Fruit fly (Drosophila melanogaster) S2 (cell line): ENCODE measurements around the gene CG3609.

Source experiments
- CG8478 ChIP-seq: fragments of >200 bp; optimal IDR thresholded peaks from 2 replicates; lab custom pipeline; 2018
- CTCF ChIP-seq, 2 experiments: fragments of >200 bp; optimal IDR thresholded peaks; 2 replicates each; lab custom pipeline; 2018

Gene CG3609

DNA sequence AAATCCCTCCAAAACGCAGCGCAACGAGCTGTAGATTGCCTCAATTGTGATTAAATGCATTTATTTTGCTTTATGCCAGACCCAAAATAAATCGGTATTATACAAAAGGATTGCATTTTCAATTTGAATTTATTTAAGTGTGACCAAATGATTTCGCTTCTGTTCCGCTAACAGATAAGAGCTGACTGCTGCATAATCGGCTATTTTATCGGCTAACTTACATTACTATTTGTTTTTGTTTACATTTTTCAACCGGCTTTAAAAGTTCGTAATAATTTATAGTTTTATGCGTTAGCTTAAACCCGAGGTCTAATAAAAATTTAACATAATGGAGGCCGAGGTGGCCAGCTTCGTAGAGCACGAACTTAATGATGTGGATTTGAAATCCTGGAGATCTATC, 8.5 kb upstream of the CG3609 start, which contains the start of gene PIG-Wa:
PIG-Wa (plus strand) TSS at position 232 of the 400 bp plus-strand sequence.
- TF ChIP-seq CTCF (optimal IDR thresholded peaks at IDR 0.05; lab: Kevin White, UChicago), result no peak

DNA sequence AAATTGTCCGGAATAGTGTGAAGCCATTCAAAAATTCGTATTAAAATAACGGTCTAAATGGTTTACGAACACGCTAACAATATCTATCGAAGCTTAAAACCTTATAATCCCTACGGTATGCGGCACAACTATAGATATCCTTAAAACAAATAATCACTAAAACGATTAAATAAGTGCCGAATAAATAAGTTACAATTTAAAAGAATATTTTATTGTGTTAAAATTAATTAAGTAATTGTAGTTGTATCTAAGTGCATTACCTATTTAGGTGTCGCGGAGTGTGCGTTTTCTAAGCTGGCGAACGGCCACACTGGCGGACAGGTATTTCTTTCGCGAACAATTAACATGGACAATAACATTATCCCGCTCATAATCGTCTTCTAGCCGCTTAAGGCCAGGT, 6.4 kb upstream of the CG3609 start, which contains the start of gene Eogt:
Eogt (plus strand) TSS at position 293 of the 400 bp plus-strand sequence.
- TF ChIP-seq CG8478 (lab: Kevin White, UChicago) (no peak), CTCF (optimal IDR thresholded peaks at IDR 0.05; lab: Kevin White, UChicago) (peak in 1 of 2 experiments; percentile 6)

DNA sequence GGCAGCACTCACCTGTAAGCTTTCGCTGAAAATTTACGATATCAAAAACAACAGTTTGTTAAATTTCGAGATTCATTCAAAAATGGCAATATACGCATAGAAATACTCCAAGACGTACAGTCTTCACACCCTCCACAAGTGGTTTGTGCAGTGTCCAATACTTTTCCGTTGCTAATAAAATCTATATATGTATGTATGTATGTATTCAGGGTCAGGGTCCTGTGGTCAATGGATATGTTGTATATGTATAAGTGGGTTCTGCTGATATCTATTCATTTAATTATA, 1.9 kb upstream of the CG3609 start:
- TF ChIP-seq CTCF (optimal IDR thresholded peaks at IDR 0.05; lab: Kevin White, UChicago) (no peak), CG8478 (lab: Kevin White, UChicago) (no peak)

DNA sequence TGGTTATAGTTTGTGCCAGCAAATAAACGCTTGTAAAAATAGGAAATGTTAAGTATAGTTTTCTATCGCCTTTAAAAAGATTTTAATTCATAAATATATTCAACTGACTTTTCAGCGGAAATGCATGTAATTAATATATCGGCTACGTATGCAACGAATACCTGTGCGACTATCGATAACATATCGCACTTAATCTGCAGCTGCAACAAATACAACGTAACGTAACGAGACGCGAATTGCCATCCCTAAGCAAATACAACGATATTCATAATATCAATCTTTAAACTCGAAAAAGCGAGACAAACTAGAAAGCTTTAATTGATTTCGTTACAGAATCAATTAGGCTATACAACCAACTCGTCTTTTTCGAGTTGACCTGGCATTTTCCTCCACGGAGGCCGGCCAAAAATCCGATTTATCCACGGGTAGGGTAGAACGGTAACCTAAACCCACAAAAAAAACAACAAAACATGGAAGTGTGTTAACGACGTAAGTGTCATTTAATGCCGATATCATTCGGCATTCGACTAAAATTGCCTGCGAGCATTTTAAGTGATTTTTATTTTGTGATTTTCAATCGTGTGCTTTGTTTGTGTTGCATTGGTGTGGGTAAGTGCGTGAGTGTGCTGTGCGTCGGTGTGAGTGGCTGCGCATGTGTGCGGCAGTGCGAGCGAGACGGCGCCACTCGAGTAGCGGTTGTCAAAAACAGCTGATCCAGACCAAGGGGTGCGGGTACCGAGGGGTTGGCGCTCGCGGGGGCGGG, 1.4 kb upstream of the CG3609 start, which contains the start of gene Atxn7:
Atxn7 (plus strand) TSS at position 187 of the 763 bp plus-strand sequence.
- TF ChIP-seq CG8478 (lab: Kevin White, UChicago), result no peak
- peak in 1 of 2 experiments; percentile 27 for TF ChIP-seq CTCF (optimal IDR thresholded peaks at IDR 0.05; lab: Kevin White, UChicago)

DNA sequence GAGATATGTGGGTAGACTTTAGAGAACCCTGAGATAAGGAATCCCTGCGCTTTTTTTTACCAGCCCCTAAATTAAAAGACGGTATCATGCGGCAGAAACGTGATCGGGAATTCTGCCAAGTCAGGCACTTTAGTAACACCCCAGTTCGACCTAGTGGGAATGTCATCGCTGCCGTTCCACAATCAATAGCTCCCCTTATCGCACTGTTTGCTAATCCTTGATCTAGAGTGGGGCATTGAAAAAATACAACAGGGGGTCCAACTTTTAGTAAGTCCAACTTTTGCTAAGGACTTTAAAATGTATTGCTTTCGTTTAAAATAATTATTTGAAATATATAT, 2.3 kb downstream of the CG3609 start:
- TF ChIP-seq CTCF (optimal IDR thresholded peaks at IDR 0.05; lab: Kevin White, UChicago) (no peak), CG8478 (lab: Kevin White, UChicago) (no peak)

DNA sequence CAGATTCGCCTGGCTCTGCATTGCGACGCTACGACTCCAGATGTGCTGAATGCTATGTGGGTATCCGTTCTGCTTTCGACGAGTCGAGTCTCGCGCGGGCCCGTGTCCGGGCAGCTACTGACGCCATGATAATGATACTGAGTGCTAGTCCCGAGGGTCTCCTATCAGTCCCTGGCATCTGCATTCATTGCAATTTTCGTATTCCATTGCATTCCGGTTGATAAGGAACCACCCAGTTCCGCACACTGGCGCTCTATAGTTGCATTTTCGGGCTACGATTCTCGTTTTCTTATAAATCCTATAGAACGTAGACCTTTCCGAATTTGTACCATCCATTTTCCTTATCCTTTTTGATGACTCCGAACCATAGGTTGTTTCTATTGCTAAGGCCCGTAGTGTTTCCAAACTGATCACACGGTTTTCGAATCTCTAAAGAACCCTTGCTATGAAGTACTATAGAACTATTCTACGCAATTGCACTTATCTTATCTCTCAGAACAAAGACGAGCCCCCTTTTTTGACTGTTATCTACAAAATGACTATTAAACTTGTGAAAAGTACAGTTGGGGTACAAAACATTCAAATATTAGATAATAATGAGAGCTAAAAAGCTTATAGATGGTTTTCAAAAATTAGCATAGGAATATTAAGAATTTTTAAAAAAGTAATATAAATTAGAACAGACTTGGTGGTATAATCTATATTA, 2.9 kb downstream of the CG3609 start, which contains the start of gene CG3597:
CG3597 (minus strand) TSS at position 119 of the 706 bp plus-strand sequence.
- no peak for TF ChIP-seq CTCF (optimal IDR thresholded peaks at IDR 0.05; lab: Kevin White, UChicago)
- no peak for TF ChIP-seq CG8478 (lab: Kevin White, UChicago)

DNA sequence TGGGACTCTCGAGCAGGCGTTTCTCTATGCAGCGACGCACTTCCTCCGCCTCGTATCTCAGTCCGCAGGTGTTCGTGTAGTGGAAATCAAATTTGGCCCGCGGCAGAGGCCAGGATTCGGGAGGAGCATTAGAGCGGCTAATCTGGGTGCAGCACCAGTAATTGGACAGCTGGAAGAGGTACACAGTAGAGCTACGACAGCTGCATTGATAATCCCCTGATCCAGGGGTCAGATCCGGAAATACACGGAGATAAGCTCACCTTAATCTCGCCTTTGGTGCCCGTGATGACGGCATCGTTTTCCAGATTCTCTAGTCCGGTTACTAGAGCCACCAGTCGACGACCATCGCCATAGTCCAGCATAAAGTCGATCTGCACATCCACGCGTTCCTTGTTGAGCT, 4.1 kb downstream of the CG3609 start:
- TF ChIP-seq CTCF (optimal IDR thresholded peaks at IDR 0.05; lab: Kevin White, UChicago) (no peak), CG8478 (lab: Kevin White, UChicago) (no peak)

DNA sequence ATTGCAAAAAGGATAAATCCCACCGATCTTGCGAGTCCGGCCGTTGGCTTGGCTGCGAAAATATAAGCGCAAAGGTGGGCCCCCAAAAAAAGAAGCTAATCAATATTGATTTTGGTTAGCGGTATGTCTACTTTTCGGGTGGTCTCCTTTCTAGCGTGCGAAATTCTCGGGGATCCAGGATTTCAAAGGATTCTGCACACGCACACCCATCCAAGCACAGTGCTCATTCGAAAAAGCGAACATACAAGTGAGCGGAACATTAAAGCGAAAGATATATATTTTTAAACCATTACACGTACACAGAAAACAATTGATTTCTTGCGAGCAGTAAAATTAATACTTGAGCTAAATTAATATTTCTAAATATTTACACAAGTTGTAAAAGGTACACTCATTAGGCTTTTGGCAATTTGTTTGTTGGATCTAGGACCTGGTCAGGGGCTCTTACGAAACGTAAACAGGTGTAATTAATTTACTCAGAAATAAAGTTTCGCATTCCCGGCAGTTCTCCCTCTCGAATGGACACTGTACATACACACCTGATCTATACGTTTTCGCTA, 8.7 kb downstream of the CG3609 start:
- TF ChIP-seq CTCF (optimal IDR thresholded peaks at IDR 0.05; lab: Kevin White, UChicago), result no peak
- no peak for TF ChIP-seq CG8478 (lab: Kevin White, UChicago)

DNA sequence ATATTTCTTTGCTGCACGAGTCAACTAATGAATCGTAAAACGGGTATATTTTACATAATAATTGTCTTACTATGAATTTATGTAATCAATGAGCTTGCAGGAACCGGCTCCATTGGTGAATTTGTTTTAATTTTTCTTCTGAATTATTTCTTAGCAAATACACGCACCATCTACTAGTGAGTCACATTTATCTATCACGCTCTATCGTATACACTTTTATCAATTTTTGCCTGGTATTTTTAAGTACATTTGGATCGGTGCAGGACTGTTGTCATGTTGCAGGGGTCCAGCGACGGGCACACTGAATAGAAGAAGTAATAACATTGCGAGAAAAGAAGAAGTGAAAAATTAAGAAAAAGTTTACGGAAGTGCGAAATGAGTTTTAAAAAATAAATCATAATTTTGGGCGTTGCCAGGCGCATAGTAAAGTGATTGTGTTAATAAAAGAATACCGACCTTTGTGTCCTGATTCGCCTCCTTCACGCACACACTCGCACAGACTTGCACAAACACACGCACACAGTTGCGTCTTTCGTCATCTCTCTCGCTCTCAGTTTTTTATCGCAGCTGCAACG, 9.3 kb downstream of the CG3609 start, which contains the start of the genes Rab5 and Axud1:
Rab5 (minus strand) TSS at position 197 of the 575 bp plus-strand sequence.
Axud1 (plus strand) TSS at position 269 of the 575 bp plus-strand sequence.
- peak in 1 of 2 experiments; percentile 2 for TF ChIP-seq CTCF (optimal IDR thresholded peaks at IDR 0.05; lab: Kevin White, UChicago)
- no peak for TF ChIP-seq CG8478 (lab: Kevin White, UChicago)

DNA sequence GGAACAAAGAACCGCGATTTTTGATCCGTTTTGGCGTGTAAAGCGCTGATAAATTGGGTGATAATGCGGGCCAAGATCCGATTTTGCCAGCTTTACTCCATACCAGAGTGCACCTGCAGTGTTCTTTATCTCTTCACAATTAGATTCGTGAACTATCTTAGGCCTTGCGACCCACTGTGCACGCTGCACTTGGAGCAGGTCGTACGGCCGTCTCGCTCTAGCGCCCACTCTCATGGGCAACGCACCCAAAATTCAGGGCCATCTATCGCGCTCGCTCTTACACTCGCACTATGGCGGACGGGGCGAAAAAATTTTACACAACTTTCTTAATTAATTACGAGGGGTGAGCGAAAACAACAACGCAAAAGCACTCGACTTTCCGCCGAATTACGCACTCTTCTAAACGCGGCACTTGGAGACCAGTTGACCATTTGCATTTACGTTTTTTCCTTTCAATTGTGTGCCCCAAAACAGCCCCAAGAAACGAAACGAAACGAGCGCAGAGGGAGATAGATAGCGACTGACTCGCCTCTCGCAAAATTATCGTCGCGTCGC, 10.2 kb downstream of the CG3609 start:
- no peak for TF ChIP-seq CTCF (optimal IDR thresholded peaks at IDR 0.05; lab: Kevin White, UChicago)
- no peak for TF ChIP-seq CG8478 (lab: Kevin White, UChicago)

DNA sequence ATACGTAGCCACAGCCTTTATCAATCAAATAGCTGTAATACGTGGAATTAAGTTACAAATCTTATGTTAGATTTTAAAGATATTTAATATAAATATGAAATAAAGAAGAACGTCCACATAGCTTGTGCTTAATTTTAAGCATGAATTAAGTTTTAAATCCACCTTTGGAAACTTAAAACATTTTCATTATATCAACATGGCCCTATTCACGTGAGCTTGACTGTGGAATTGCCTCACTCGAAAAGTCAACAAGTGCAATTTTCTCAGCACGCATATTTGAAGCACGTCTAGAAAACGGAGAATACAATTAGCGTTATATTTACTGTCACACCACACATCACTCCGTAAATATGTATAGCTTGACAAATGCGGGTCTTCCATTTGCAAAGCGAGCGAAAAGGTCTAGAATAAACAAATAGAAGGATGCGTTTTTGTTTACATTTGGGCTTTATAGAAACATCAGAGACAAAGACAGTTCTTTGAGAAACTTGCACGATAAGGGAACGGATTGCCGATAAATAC, 10.7 kb downstream of the CG3609 start:
- TF ChIP-seq CTCF (optimal IDR thresholded peaks at IDR 0.05; lab: Kevin White, UChicago) (no peak), CG8478 (lab: Kevin White, UChicago) (no peak)

DNA sequence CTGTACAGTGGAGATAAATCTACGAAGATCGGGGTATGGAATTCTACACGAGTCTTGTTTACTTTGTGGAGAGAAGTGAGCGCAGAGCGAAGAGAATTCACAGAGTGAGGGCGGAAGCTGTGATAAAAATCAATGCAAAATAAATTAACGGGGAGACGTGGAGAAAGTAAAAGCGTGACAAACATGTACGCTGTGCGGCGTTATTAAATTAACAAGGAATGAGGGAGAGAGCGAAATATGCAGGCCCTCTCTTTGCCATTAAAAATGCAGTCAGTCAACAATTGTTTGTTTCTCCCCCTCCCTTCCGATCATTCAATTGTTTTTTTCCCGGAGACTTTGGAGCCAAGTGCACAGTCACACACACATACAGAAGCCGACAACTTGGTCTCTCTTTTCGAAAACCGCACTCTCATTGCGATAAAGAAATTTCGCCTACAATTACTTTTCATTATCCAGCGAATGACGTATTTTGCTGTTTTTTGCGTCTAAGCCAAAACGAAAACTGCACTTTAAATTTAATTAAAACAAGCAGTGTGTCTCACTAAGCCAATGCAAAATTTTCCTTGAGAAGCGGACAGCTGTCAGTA, 11.5 kb downstream of the CG3609 start:
- no peak for TF ChIP-seq CTCF (optimal IDR thresholded peaks at IDR 0.05; lab: Kevin White, UChicago)
- no peak for TF ChIP-seq CG8478 (lab: Kevin White, UChicago)

DNA sequence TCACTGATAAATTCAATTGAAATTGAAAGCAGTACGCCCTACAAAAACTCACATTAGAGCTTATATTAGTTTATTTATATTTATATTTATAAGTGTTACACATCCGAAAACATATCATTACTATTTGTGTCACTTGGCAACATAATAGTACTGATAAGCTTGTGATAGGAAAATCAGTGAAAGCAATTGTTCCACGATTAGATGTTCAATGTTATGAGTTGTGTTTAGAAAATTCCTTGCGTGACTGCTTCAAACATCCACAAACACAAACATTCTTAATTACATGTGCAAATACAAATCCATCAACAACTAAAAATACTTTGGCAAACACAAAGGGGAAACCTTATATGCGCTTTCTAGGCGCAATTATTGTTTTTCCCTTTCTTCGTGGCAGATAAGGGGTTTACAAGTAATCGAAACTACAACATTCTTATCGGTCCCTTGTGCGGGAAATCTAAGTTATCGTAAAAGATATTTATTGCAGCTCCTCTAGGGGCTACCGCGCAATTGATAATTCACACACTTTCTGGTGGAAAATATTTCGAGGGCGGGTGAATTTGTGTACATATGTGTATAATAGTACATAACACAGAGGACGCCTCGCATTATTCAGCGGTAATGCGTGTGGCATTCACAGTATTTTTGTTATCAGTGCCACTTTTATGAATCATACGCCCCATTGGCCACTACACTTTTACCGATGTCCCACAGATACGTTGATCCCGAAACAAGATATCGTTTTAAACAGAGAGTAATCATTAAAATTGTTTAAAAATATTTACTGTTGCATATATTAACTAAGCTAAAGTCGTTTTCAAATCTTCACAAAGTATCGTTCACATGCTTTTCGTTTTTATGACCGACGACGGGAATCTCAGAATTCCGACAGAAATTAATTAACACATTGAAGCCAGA, 12.3 kb downstream of the CG3609 start:
- no peak for TF ChIP-seq CTCF (optimal IDR thresholded peaks at IDR 0.05; lab: Kevin White, UChicago)
- TF ChIP-seq CG8478 (lab: Kevin White, UChicago), result no peak
